Worm (Caenorhabditis elegans): Measurements from ENCODE around the gene sars-1.

sars-1 gene

ce11 chrIV:10047108-10047507, 43.6 kb downstream of the sars-1 start, which contains the start of gene T04B2.3:
Gene T04B2.3, plus strand, starts transcription at chrIV:10047408.
- TF ChIP-seq C17E4.6 (GFP tag; IDR thresholded peaks at IDR 0.05) (no peak), sdz-38 (tag; optimal IDR thresholded peaks at IDR 0.05) (no peak), T26A5.8 (tag; optimal IDR thresholded peaks at IDR 0.05) (no peak), hlh-12 (tag; optimal IDR thresholded peaks at IDR 0.05) (no peak), hmg-1.2 (GFP tag; IDR thresholded peaks at IDR 0.05) (no peak), zfh-2 (GFP tag; conservative IDR thresholded peaks at IDR 0.05) (no peak), zim-3 (tag; optimal IDR thresholded peaks at IDR 0.05) (no peak), ceh-27 (GFP tag; optimal IDR thresholded peaks at IDR 0.05) (no peak), egrh-3 (GFP tag; IDR thresholded peaks at IDR 0.05) (no peak), mel-28 (tag; optimal IDR thresholded peaks at IDR 0.05; ENCODE audit: borderline replicate concordance) (no peak), egl-18 (GFP tag; IDR thresholded peaks at IDR 0.05) (no peak), aptf-3 (GFP tag; IDR thresholded peaks at IDR 0.05) (no peak), lin-26 (GFP tag; IDR thresholded peaks at IDR 0.05) (no peak), unc-62 (GFP tag; optimal IDR thresholded peaks at IDR 0.05) (no peak)

- no peak for TF ChIP-seq mcd-1 (GFP tag; IDR thresholded peaks at IDR 0.05)
- no peak for TF ChIP-seq F57C9.4 (tag; optimal IDR thresholded peaks at IDR 0.05)
- TF ChIP-seq xnd-1 (tag; optimal IDR thresholded peaks at IDR 0.05) = no peak
- TF ChIP-seq lsl-1 (GFP tag; optimal IDR thresholded peaks at IDR 0.05) = no peak
- TF ChIP-seq ekl-4 (GFP tag; IDR thresholded peaks at IDR 0.05) = no peak
- no peak for TF ChIP-seq lin-35 (GFP tag; optimal IDR thresholded peaks at IDR 0.05)
- TF ChIP-seq C17E4.6 (GFP tag; IDR thresholded peaks at IDR 0.05) = no peak
These were observed 44.7 kb downstream of the sars-1 start for ce11 chrIV:10048268-10048667.

ce11 chrIV:10051088-10051487, 47.6 kb downstream of the sars-1 start, which contains the start of gene T04B2.8:
Gene T04B2.8, minus strand, starts transcription at chrIV:10051188.
- TF ChIP-seq egl-44 (GFP tag; IDR thresholded peaks at IDR 0.05) (no peak), madf-3 (GFP tag; IDR thresholded peaks at IDR 0.05) (no peak), chd-7 (tag; optimal IDR thresholded peaks at IDR 0.05) (no peak), Y53G8AR.9 (GFP tag; conservative IDR thresholded peaks at IDR 0.05) (no peak), die-1 (tag; optimal IDR thresholded peaks at IDR 0.05) (no peak), nhr-80 (tag; optimal IDR thresholded peaks at IDR 0.05) (no peak), pbrm-1 (GFP tag; IDR thresholded peaks at IDR 0.05) (no peak), F49E8.2 (tag; optimal IDR thresholded peaks at IDR 0.05; ENCODE audit: insufficient read depth) (no peak), tlf-1 (GFP tag; optimal IDR thresholded peaks at IDR 0.05) (no peak), ZK185.1 (tag; optimal IDR thresholded peaks at IDR 0.05; ENCODE audit: poor library complexity, severe bottlenecking) (no peak), ztf-26 (tag; optimal IDR thresholded peaks at IDR 0.05) (no peak), dox-1 (GFP tag; IDR thresholded peaks at IDR 0.05) (no peak), bed-1 (GFP tag; IDR thresholded peaks at IDR 0.05) (no peak), tbx-9 (tag; optimal IDR thresholded peaks at IDR 0.05; ENCODE audit: borderline replicate concordance) (no peak), K11D2.4 (GFP tag; IDR thresholded peaks at IDR 0.05) (no peak)

ce11 chrIV:10053550-10053949, 50.0 kb downstream of the sars-1 start, which contains the start of gene srv-12:
Gene srv-12, minus strand, starts transcription at chrIV:10053650.
- TF ChIP-seq mcd-1 (GFP tag; IDR thresholded peaks at IDR 0.05) (no peak), nhr-179 (tag; optimal IDR thresholded peaks at IDR 0.05) (no peak), F57C9.4 (tag; optimal IDR thresholded peaks at IDR 0.05) (no peak), Y56A3A.18 (GFP tag; IDR thresholded peaks at IDR 0.05) (no peak), ztf-28 (GFP tag; IDR thresholded peaks at IDR 0.05) (no peak), gei-17 (GFP tag; optimal IDR thresholded peaks at IDR 0.05) (no peak), lsl-1 (GFP tag; optimal IDR thresholded peaks at IDR 0.05) (no peak), bed-2 (GFP tag; IDR thresholded peaks at IDR 0.05) (no peak), K12H6.12 (tag; optimal IDR thresholded peaks at IDR 0.05) (no peak)
